Worm (Caenorhabditis elegans): ENCODE data around the gene npl-10.

DNA sequence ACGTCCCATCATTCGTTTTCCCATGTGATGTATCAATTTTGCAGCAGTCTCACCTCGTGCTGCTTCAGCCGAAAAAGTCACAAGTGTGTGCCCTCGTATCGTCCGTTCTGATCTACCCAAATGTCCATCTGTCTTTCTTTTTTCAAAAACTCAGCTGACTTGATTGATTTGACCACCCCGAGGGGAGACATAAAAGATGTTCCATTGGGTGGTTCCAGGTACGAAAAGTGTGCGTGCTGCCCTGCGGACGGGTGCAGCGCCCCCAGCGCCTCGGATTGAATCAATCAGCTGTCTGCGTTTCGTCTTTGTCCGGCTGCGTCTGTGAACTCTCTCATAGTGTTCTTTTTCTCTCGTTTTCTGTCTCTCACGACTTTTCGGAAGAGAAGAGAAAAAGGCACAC lies 17.5 kb upstream of the npl-10 start:
- TF ChIP-seq tab-1 (GFP tag; IDR thresholded peaks at IDR 0.05) (no peak), ref-1 (GFP tag; conservative IDR thresholded peaks at IDR 0.05) (no peak), flt-1 (GFP tag; IDR thresholded peaks at IDR 0.05) (no peak), T22C8.4 (GFP tag; IDR thresholded peaks at IDR 0.05) (no peak), ztf-23 (GFP tag; IDR thresholded peaks at IDR 0.05) (no peak), med-1 (GFP tag; optimal IDR thresholded peaks at IDR 0.05; ENCODE audit: insufficient read depth) (no peak), ztf-29 (GFP tag; IDR thresholded peaks at IDR 0.05) (no peak), klf-2 (GFP tag; conservative IDR thresholded peaks at IDR 0.05) (no peak), cog-1 (tag; optimal IDR thresholded peaks at IDR 0.05) (no peak)
